Worm (Caenorhabditis elegans) whole organism, young adult: ENCODE measurements around the gene F38B7.3.

Experiments used
- B0336.3 ChIP-seq: fragments of 200-800 bp; sonication (Bioruptor generic); IDR thresholded peaks from 2 replicates; pipeline ENCODE4 v1.3.6; 2022; ENCODE audit warnings: missing genetic modification characterization, missing compliant biosample characterization
- C06A6.2 ChIP-seq: fragments of 200-800 bp; sonication (Bioruptor generic); conservative IDR thresholded peaks from 2 replicates; pipeline ENCODE4 v1.3.6; 2022; ENCODE audit warnings: missing genetic modification characterization, missing compliant biosample characterization
- D2030.7 ChIP-seq: fragments of 200-800 bp; sonication (Bioruptor generic); IDR thresholded peaks from 2 replicates; pipeline ENCODE4 v1.3.6; 2022; ENCODE audit warnings: missing genetic modification reagents, missing genetic modification characterization, missing compliant biosample characterization
- F52B5.7 ChIP-seq: sonication (generic microtip); optimal IDR thresholded peaks from 2 replicates; lab custom pipeline; 2016; ENCODE audit warnings: mild to moderate bottlenecking, missing genetic modification characterization, missing compliant biosample characterization
- K11D2.4 ChIP-seq: fragments of 200-800 bp; sonication (Bioruptor generic); IDR thresholded peaks from 2 replicates; pipeline ENCODE4 v1.3.6; 2022; ENCODE audit warnings: missing genetic modification reagents, missing genetic modification characterization, missing compliant biosample characterization
- Y67H2A.10 ChIP-seq: fragments of 200-800 bp; sonication (Bioruptor generic); conservative IDR thresholded peaks from 2 replicates; pipeline ENCODE4 v1.3.6; 2022; ENCODE audit warnings: missing genetic modification reagents, missing genetic modification characterization, missing compliant biosample characterization
- akir-1 ChIP-seq: fragments of 200-800 bp; sonication (Bioruptor generic); optimal IDR thresholded peaks from 2 replicates; lab custom pipeline; 2018; ENCODE audit warnings: mild to moderate bottlenecking, missing genetic modification characterization, moderate library complexity, missing compliant biosample characterization
- atf-7 ChIP-seq: sonication (generic microtip); optimal IDR thresholded peaks from 2 replicates; lab custom pipeline; 2017; ENCODE audit warnings: mild to moderate bottlenecking, missing genetic modification characterization, missing compliant biosample characterization
- attf-6 ChIP-seq: fragments of 200-800 bp; sonication (Bioruptor generic); IDR thresholded peaks from 2 replicates; pipeline ENCODE4 v1.3.6; 2022; ENCODE audit warnings: missing genetic modification reagents, missing genetic modification characterization, missing compliant biosample characterization
- bed-1 ChIP-seq: fragments of 200-800 bp; sonication (Bioruptor generic); IDR thresholded peaks from 2 replicates; pipeline ENCODE4 v1.3.6; 2022; ENCODE audit warnings: missing genetic modification reagents, missing genetic modification characterization, missing compliant biosample characterization
- bed-2 ChIP-seq: fragments of 200-800 bp; sonication (Bioruptor generic); IDR thresholded peaks from 2 replicates; pipeline ENCODE4 v1.3.6; 2022; ENCODE audit warnings: missing genetic modification reagents, missing genetic modification characterization, missing compliant biosample characterization
- ceh-27 ChIP-seq: fragments of 200-800 bp; sonication (Bioruptor generic); optimal IDR thresholded peaks from 2 replicates; lab custom pipeline; 2018; ENCODE audit warnings: mild to moderate bottlenecking, missing genetic modification characterization, moderate library complexity, missing compliant biosample characterization
- ceh-40 ChIP-seq: fragments of 200-800 bp; sonication (Bioruptor generic); IDR thresholded peaks from 2 replicates; pipeline ENCODE4 v1.3.6; 2022; ENCODE audit warnings: missing genetic modification characterization, missing compliant biosample characterization
- die-1 ChIP-seq: sonication (generic microtip); optimal IDR thresholded peaks from 2 replicates; lab custom pipeline; 2016; ENCODE audit warnings: missing genotype, mild to moderate bottlenecking, missing genetic modification characterization, missing compliant biosample characterization
- dox-1 ChIP-seq: fragments of 200-800 bp; sonication (Bioruptor generic); IDR thresholded peaks from 2 replicates; pipeline ENCODE4 v1.3.6; 2022; ENCODE audit warnings: missing genetic modification reagents, missing genetic modification characterization, missing compliant biosample characterization
- dpl-1 ChIP-seq: fragments of 150-350 bp; optimal IDR thresholded peaks from 2 replicates; lab custom pipeline; 2014; ENCODE audit warnings: missing biosample characterization, missing genetic modification reagents, missing genetic modification characterization
- egl-18 ChIP-seq: fragments of 200-800 bp; sonication (Bioruptor generic); IDR thresholded peaks from 2 replicates; pipeline ENCODE4 v1.3.6; 2022; ENCODE audit warnings: missing genetic modification reagents, missing genetic modification characterization, missing compliant biosample characterization
- egl-44 ChIP-seq: fragments of 200-800 bp; sonication (Bioruptor generic); IDR thresholded peaks from 2 replicates; pipeline ENCODE4 v1.3.6; 2022; ENCODE audit warnings: missing genetic modification reagents, missing genetic modification characterization, missing compliant biosample characterization
- ekl-4 ChIP-seq: fragments of 200-800 bp; sonication (Bioruptor generic); IDR thresholded peaks from 2 replicates; pipeline ENCODE4 v1.3.6; 2022; ENCODE audit warnings: missing genetic modification reagents, missing genetic modification characterization, missing compliant biosample characterization
- fkh-3 ChIP-seq: sonication (generic microtip); optimal IDR thresholded peaks from 2 replicates; lab custom pipeline; 2016; ENCODE audit warnings: mild to moderate bottlenecking, missing genetic modification characterization, missing compliant biosample characterization
- him-1 ChIP-seq: sonication (generic microtip); optimal IDR thresholded peaks from 2 replicates; lab custom pipeline; 2016; ENCODE audit warnings: missing genotype, missing genetic modification reagents, missing genetic modification characterization, missing compliant biosample characterization
- hlh-12 ChIP-seq: sonication (generic microtip); optimal IDR thresholded peaks from 2 replicates; lab custom pipeline; 2016; ENCODE audit warnings: missing genetic modification characterization, missing compliant biosample characterization
- let-607 ChIP-seq, 2 experiments: fragments of 200-800 bp in 1 of 2; sonication (Bioruptor generic) in 1 of 2; sonication (generic microtip) in 1 of 2; optimal IDR thresholded peaks; 2 replicates each; lab custom pipeline; 2016 to 2018; ENCODE audit warnings: mild to moderate bottlenecking in 2 of 2, missing compliant biosample characterization in 2 of 2, missing genetic modification characterization in 2 of 2, moderate library complexity in 2 of 2, missing genotype in 1 of 2
- lin-35 ChIP-seq, 3 experiments: fragments of 150-350 bp in 2 of 3; sonication (generic microtip) in 1 of 3; optimal IDR thresholded peaks; 2 replicates each; lab custom pipeline; 2014 to 2018; ENCODE audit warnings: missing biosample characterization in 3 of 3, missing genetic modification characterization in 3 of 3, missing genetic modification reagents in 3 of 3
- lin-40 ChIP-seq: sonication (generic microtip); optimal IDR thresholded peaks from 2 replicates; lab custom pipeline; 2016; ENCODE audit warnings: missing genetic modification characterization, mild to moderate bottlenecking, missing compliant biosample characterization, missing genotype, missing genetic modification reagents
- lin-54 ChIP-seq: fragments of 200-800 bp; sonication (Bioruptor generic); optimal IDR thresholded peaks from 2 replicates; lab custom pipeline; 2018; ENCODE audit warnings: mild to moderate bottlenecking, missing genetic modification characterization, missing compliant biosample characterization
- lir-1 ChIP-seq: fragments of 200-800 bp; sonication (Bioruptor generic); conservative IDR thresholded peaks from 2 replicates; pipeline ENCODE4 v1.3.6; 2022; ENCODE audit warnings: missing genetic modification reagents, missing genetic modification characterization, missing compliant biosample characterization
- madf-10 ChIP-seq: sonication (generic microtip); optimal IDR thresholded peaks from 2 replicates; lab custom pipeline; 2016; ENCODE audit warnings: mild to moderate bottlenecking, missing genetic modification characterization, missing compliant biosample characterization
- mel-28 ChIP-seq: sonication (generic microtip); optimal IDR thresholded peaks from 2 replicates; lab custom pipeline; 2016; ENCODE audit warnings: borderline replicate concordance, mild to moderate bottlenecking, missing genetic modification characterization, missing compliant biosample characterization
- nhr-27 ChIP-seq: fragments of 200-800 bp; sonication (Bioruptor generic); optimal IDR thresholded peaks from 2 replicates; lab custom pipeline; 2018; ENCODE audit warnings: mild to moderate bottlenecking, missing genetic modification characterization, moderate library complexity, missing compliant biosample characterization
- nhr-80 ChIP-seq: sonication (generic microtip); optimal IDR thresholded peaks from 2 replicates; lab custom pipeline; 2016; ENCODE audit warnings: missing genetic modification characterization, missing compliant biosample characterization
- nhr-90 ChIP-seq: sonication (generic microtip); optimal IDR thresholded peaks from 2 replicates; lab custom pipeline; 2016; ENCODE audit warnings: missing genotype, mild to moderate bottlenecking, missing genetic modification characterization, missing compliant biosample characterization
- pbrm-1 ChIP-seq: fragments of 200-800 bp; sonication (Bioruptor generic); IDR thresholded peaks from 2 replicates; pipeline ENCODE4 v1.3.6; 2022; ENCODE audit warnings: missing genetic modification reagents, missing genetic modification characterization, missing compliant biosample characterization
- somi-1 ChIP-seq: fragments of 200-800 bp; sonication (Bioruptor generic); optimal IDR thresholded peaks from 2 replicates; lab custom pipeline; 2018; ENCODE audit warnings: mild to moderate bottlenecking, missing genetic modification characterization, missing compliant biosample characterization
- unc-62 ChIP-seq: fragments of 150-350 bp; optimal IDR thresholded peaks from 2 replicates; lab custom pipeline; 2014; ENCODE audit warnings: missing biosample characterization, missing genetic modification reagents, missing genetic modification characterization
- zfh-2 ChIP-seq: fragments of 200-800 bp; sonication (Bioruptor generic); conservative IDR thresholded peaks from 2 replicates; pipeline ENCODE4 v1.3.6; 2022; ENCODE audit warnings: missing genetic modification reagents, missing genetic modification characterization, missing compliant biosample characterization
- zim-3 ChIP-seq: sonication (generic microtip); optimal IDR thresholded peaks from 2 replicates; lab custom pipeline; 2017; ENCODE audit warnings: mild to moderate bottlenecking, missing genetic modification characterization, moderate library complexity, missing compliant biosample characterization
- ztf-26 ChIP-seq: sonication (generic microtip); optimal IDR thresholded peaks from 2 replicates; lab custom pipeline; 2017; ENCODE audit warnings: missing genetic modification characterization, missing compliant biosample characterization
- ztf-3 ChIP-seq: fragments of 200-800 bp; sonication (Bioruptor generic); optimal IDR thresholded peaks from 2 replicates; lab custom pipeline; 2018; ENCODE audit warnings: mild to moderate bottlenecking, missing genetic modification characterization, missing compliant biosample characterization
- ztf-6 ChIP-seq: fragments of 200-800 bp; sonication (Bioruptor generic); IDR thresholded peaks from 2 replicates; pipeline ENCODE4 v1.3.6; 2022; ENCODE audit warnings: missing genetic modification reagents, missing genetic modification characterization, missing compliant biosample characterization

The F38B7.3 gene

DNA sequence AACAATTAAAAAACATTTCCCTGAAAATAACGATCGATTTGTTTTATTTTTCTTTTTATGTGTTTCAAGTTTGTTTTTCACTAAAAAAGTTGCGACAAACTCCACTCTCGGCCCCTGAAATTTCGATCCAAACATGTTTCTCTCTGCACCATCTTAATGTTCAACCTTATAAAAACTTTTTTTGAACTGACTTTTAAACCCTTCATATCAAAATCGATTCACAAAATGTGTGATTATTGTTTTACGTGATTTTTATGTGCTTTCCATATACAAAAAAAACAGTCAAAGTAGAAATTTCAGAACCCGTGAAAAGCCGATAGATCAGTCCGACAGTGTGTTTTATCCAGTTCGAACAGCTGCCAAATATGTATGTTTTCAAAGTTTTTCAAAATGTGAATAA is 21.4 kb upstream of the F38B7.3 start, which contains the start of gene ccch-1:
Gene ccch-1, plus strand, starts transcription at position 301 of the 400 bp plus-strand sequence.
- TF ChIP-seq fkh-3 (no peak), F52B5.7 (no peak), attf-6 (GFP tag; lab: Robert Waterston, UW) (no peak), B0336.3 (no peak)

ce11 chrV:11528633-11529327 is 20.1 kb upstream of the F38B7.3 start:
- TF ChIP-seq ztf-6 (GFP tag; lab: Robert Waterston, UW) (no peak), nhr-27 (no peak), bed-2 (no peak), ceh-40 (GFP tag; lab: Robert Waterston, UW) (no peak), ceh-27 (GFP tag; lab: Kevin White, UChicago) (no peak), akir-1 (GFP tag; lab: Kevin White, UChicago) (no peak), lin-35 (GFP tag; optimal IDR thresholded peaks at IDR 0.05; lab: Kevin White, UChicago) (no peak)

DNA sequence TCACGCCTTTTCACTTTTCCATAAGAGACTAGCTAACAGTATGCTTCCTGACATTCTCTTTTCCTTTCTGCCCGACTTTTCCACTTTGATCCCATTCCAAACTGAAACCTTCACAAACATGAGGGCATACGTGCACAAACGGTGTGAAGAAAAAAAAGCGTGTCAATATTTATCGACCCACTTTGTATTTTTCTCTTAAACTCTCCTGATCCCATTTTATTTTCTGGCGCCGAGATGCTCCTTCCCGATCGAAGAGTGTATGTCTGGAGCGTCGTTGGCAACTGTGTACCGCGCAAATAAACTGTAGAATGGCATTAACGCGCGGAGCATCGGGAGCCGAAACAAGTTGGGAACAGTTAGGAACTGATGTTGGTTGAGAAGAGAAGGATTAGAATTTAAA is 19.4 kb upstream of the F38B7.3 start:
- TF ChIP-seq unc-62 (GFP tag; lab: Kevin White, UChicago): no peak
- TF ChIP-seq, all 124 proteins: peak for 0

ce11 chrV:11531100-11531499 is 17.8 kb upstream of the F38B7.3 start:
- TF ChIP-seq ekl-4 (GFP tag; lab: Robert Waterston, UW) (no peak), zfh-2 (no peak), mel-28 (tag; lab: Kevin White, UChicago) (no peak), lin-40 (tag; lab: Kevin White, UChicago) (peak; percentile 56), him-1 (tag; lab: Kevin White, UChicago) (no peak), D2030.7 (GFP tag; lab: Robert Waterston, UW) (no peak), lir-1 (no peak), hlh-12 (tag; lab: Kevin White, UChicago) (no peak), ztf-26 (peak; percentile 17), ceh-27 (GFP tag; lab: Kevin White, UChicago) (peak; percentile 68), somi-1 (GFP tag; lab: Kevin White, UChicago) (no peak)

- peak; percentile 16 for TF ChIP-seq zim-3 (tag; lab: Kevin White, UChicago)
- peak; percentile 98 for TF ChIP-seq nhr-80 (tag; lab: Kevin White, UChicago)
- TF ChIP-seq ztf-3 (GFP tag; lab: Kevin White, UChicago): peak; percentile 34
- peak; percentile 48 for TF ChIP-seq die-1 (tag; lab: Kevin White, UChicago)
- TF ChIP-seq ztf-26: peak; percentile 70
- no peak for TF ChIP-seq bed-1
- 0 out of 2 replicates have a peak, but pooled peaks have one; percentile 50 for TF ChIP-seq pbrm-1 (GFP tag; lab: Robert Waterston, UW)
- peak; percentile 52; the same call in 1 of the 2 replicates for TF ChIP-seq dox-1
- 0 out of 2 replicates have a peak, but pooled peaks have one; percentile 52 for TF ChIP-seq C06A6.2 (GFP tag; lab: Robert Waterston, UW)
- TF ChIP-seq ceh-27 (GFP tag; lab: Kevin White, UChicago): peak; percentile 32
- no peak for TF ChIP-seq egl-18 (GFP tag; lab: Robert Waterston, UW)
- peak; percentile 55 for TF ChIP-seq madf-10 (tag; lab: Kevin White, UChicago)
- TF ChIP-seq Y67H2A.10: 0 out of 2 replicates have a peak, but pooled peaks have one; percentile 38
- peak; percentile 8 for TF ChIP-seq lin-54 (GFP tag; lab: Kevin White, UChicago)
- TF ChIP-seq egl-44 (GFP tag; lab: Robert Waterston, UW): 0 out of 2 replicates have a peak, but pooled peaks have one; percentile 57
- TF ChIP-seq dpl-1 (GFP tag; lab: Kevin White, UChicago): no peak
- TF ChIP-seq let-607 (tag; optimal IDR thresholded peaks at IDR 0.05; lab: Kevin White, UChicago): peak in 1 of 2 experiments; percentile 64
- TF ChIP-seq nhr-90: peak; percentile 84
- peak; percentile 81 for TF ChIP-seq atf-7 (tag; lab: Kevin White, UChicago)
- 0 out of 2 replicates have a peak, but pooled peaks have one; percentile 8 for TF ChIP-seq K11D2.4 (GFP tag; lab: Robert Waterston, UW)
These were observed 16.9 kb upstream of the F38B7.3 start for ce11 chrV:11531831-11532534.
